Fruit fly (Drosophila melanogaster) whole organism, embryonic: Measurements from ENCODE around the gene Tgt.

Source experiments
- Bteb2 ChIP-seq: fragments of 200-800 bp; sonication (Bioruptor generic); optimal IDR thresholded peaks from 2 replicates; lab custom pipeline; 2016; ENCODE audit warnings: missing biosample characterization, missing genetic modification characterization
- C15 ChIP-seq: fragments of 200-800 bp; sonication (Bioruptor generic); IDR thresholded peaks from 3 replicates; pipeline ENCODE4 v1.3.6; 2022; ENCODE audit warnings: missing biosample characterization, missing genetic modification characterization
- CG10654 ChIP-seq: fragments of 200-800 bp; sonication (Bioruptor generic); optimal IDR thresholded peaks from 2 replicates; lab custom pipeline; 2016; ENCODE audit warnings: missing biosample characterization, missing genetic modification characterization
- CG11247 ChIP-seq: fragments of 200-800 bp; sonication (Bioruptor generic); IDR thresholded peaks from 2 replicates; pipeline ENCODE4 v1.3.6; 2022; ENCODE audit warnings: missing biosample characterization, missing genetic modification characterization
- CG15479 ChIP-seq: fragments of 200-800 bp; sonication (Bioruptor generic); optimal IDR thresholded peaks from 3 replicates; lab custom pipeline; 2019; ENCODE audit warnings: missing biosample characterization, mild to moderate bottlenecking, missing genetic modification characterization, moderate library complexity
- CG15601 ChIP-seq: fragments of 200-800 bp; sonication (Bioruptor generic); optimal IDR thresholded peaks from 3 replicates; lab custom pipeline; 2019; ENCODE audit warnings: missing biosample characterization, mild to moderate bottlenecking, missing genetic modification characterization, moderate library complexity
- CG16815 ChIP-seq: fragments of 200-800 bp; sonication (Bioruptor generic); optimal IDR thresholded peaks from 3 replicates; lab custom pipeline; 2017; ENCODE audit warnings: missing biosample characterization, mild to moderate bottlenecking, missing genetic modification characterization
- CG17328 ChIP-seq: fragments of 200-800 bp; sonication (Bioruptor generic); IDR thresholded peaks from 2 replicates; pipeline ENCODE4 v1.3.6; 2022; ENCODE audit warnings: missing biosample characterization, missing genetic modification characterization
- CG17385 ChIP-seq: fragments of 200-800 bp; sonication (Bioruptor generic); optimal IDR thresholded peaks from 3 replicates; lab custom pipeline; 2018; ENCODE audit warnings: missing biosample characterization, mild to moderate bottlenecking, missing genetic modification characterization
- CG2116 ChIP-seq: fragments of 200-800 bp; sonication (Bioruptor generic); optimal IDR thresholded peaks from 3 replicates; lab custom pipeline; 2018; ENCODE audit warnings: missing biosample characterization, mild to moderate bottlenecking, missing genetic modification characterization
- CG30020 ChIP-seq: fragments of 200-800 bp; optimal IDR thresholded peaks from 2 replicates; lab custom pipeline; 2019; ENCODE audit warnings: missing biosample characterization, mild to moderate bottlenecking, missing genetic modification characterization, moderate library complexity
- CG31441 ChIP-seq: fragments of 200-800 bp; sonication (Bioruptor generic); IDR thresholded peaks from 2 replicates; pipeline ENCODE4 v1.3.6; 2022; ENCODE audit warnings: missing biosample characterization, missing genetic modification characterization
- CG3281 ChIP-seq: fragments of 200-800 bp; sonication (Bioruptor generic); optimal IDR thresholded peaks from 3 replicates; lab custom pipeline; 2017; ENCODE audit warnings: missing biosample characterization, mild to moderate bottlenecking, missing genetic modification characterization
- CG3407 ChIP-seq: fragments of 200-800 bp; sonication (Bioruptor generic); optimal IDR thresholded peaks from 2 replicates; lab custom pipeline; 2018; ENCODE audit warnings: missing biosample characterization, mild to moderate bottlenecking, missing genetic modification characterization
- CG4424 ChIP-seq: fragments of 200-800 bp; sonication (Bioruptor generic); optimal IDR thresholded peaks from 3 replicates; lab custom pipeline; 2016; ENCODE audit warnings: missing biosample characterization, missing genetic modification characterization
- CG7928 ChIP-seq: fragments of 200-800 bp; sonication (Bioruptor generic); optimal IDR thresholded peaks from 2 replicates; lab custom pipeline; 2017; ENCODE audit warnings: missing biosample characterization, mild to moderate bottlenecking, missing genetic modification characterization
- CG8359 ChIP-seq: fragments of 200-800 bp; sonication (Bioruptor generic); optimal IDR thresholded peaks from 2 replicates; lab custom pipeline; 2017; ENCODE audit warnings: missing biosample characterization, mild to moderate bottlenecking, missing genetic modification characterization, borderline replicate concordance
- CG9797 ChIP-seq: fragments of 200-800 bp; sonication (Bioruptor generic); optimal IDR thresholded peaks from 3 replicates; lab custom pipeline; 2018; ENCODE audit warnings: missing biosample characterization, mild to moderate bottlenecking, missing genetic modification characterization
- CTCF ChIP-seq: fragments of 200-800 bp; sonication (Bioruptor generic); optimal IDR thresholded peaks from 2 replicates; lab custom pipeline; 2017; ENCODE audit warnings: missing biosample characterization, mild to moderate bottlenecking, missing genetic modification characterization, moderate library complexity
- CoRest ChIP-seq: fragments of 200-800 bp; sonication (Bioruptor generic); optimal IDR thresholded peaks from 3 replicates; lab custom pipeline; 2018; ENCODE audit warnings: missing biosample characterization, mild to moderate bottlenecking, missing genetic modification characterization, moderate library complexity
- Doc3 ChIP-seq: fragments of 200-800 bp; sonication (Bioruptor generic); IDR thresholded peaks from 3 replicates; pipeline ENCODE4 v1.3.6; 2022; ENCODE audit warnings: missing biosample characterization, missing genetic modification characterization; ENCODE audit not compliant: partially characterized antibody
- E2f1 ChIP-seq: fragments of 200-800 bp; sonication (Bioruptor generic); IDR thresholded peaks from 2 replicates; pipeline ENCODE4 v1.3.6; 2022; ENCODE audit warnings: missing biosample characterization, missing genetic modification characterization
- Ets65A ChIP-seq: fragments of 200-800 bp; sonication (Bioruptor generic); peaks from one replicate; lab custom pipeline; 2016; ENCODE audit warnings: missing biosample characterization, missing genetic modification characterization
- GATAe ChIP-seq: fragments of 200-800 bp; sonication (Bioruptor generic); conservative IDR thresholded peaks from 2 replicates; pipeline ENCODE4 v1.3.6; 2022; ENCODE audit warnings: missing biosample characterization, missing genetic modification characterization
- HmgZ ChIP-seq: fragments of 200-800 bp; sonication (Bioruptor generic); optimal IDR thresholded peaks from 2 replicates; lab custom pipeline; 2018; ENCODE audit warnings: missing biosample characterization, mild to moderate bottlenecking, missing genetic modification characterization
- MESR4 ChIP-seq: fragments of 200-800 bp; sonication (Bioruptor generic); optimal IDR thresholded peaks from 2 replicates; lab custom pipeline; 2018; ENCODE audit warnings: missing biosample characterization, mild to moderate bottlenecking, missing genetic modification characterization, moderate library complexity
- Meics ChIP-seq: fragments of 200-800 bp; sonication (Bioruptor generic); optimal IDR thresholded peaks from 2 replicates; lab custom pipeline; 2017; ENCODE audit warnings: missing biosample characterization, mild to moderate bottlenecking, missing genetic modification characterization
- NC2β ChIP-seq: fragments of 200-800 bp; sonication (Bioruptor generic); optimal IDR thresholded peaks from 2 replicates; lab custom pipeline; 2016; ENCODE audit warnings: missing biosample characterization, missing genetic modification characterization
- Oaz ChIP-seq: fragments of 200-800 bp; sonication (Bioruptor generic); IDR thresholded peaks from 2 replicates; pipeline ENCODE4 v1.3.6; 2022; ENCODE audit warnings: missing biosample characterization, missing genetic modification characterization
- Sox102F ChIP-seq: fragments of 200-800 bp; sonication (Bioruptor generic); optimal IDR thresholded peaks from 2 replicates; lab custom pipeline; 2018; ENCODE audit warnings: missing biosample characterization, mild to moderate bottlenecking, missing genetic modification characterization, moderate library complexity
- Spps ChIP-seq: fragments of 200-800 bp; sonication (Bioruptor generic); optimal IDR thresholded peaks from 2 replicates; lab custom pipeline; 2018; ENCODE audit warnings: missing biosample characterization, mild to moderate bottlenecking, missing genetic modification characterization
- abd-A ChIP-seq: fragments of 200-800 bp; sonication (Bioruptor generic); optimal IDR thresholded peaks from 3 replicates; lab custom pipeline; 2019; ENCODE audit warnings: missing biosample characterization, mild to moderate bottlenecking, missing genetic modification characterization, moderate library complexity
- bcd ChIP-seq: fragments of 200-800 bp; sonication (Bioruptor generic); optimal IDR thresholded peaks from 2 replicates; lab custom pipeline; 2017; ENCODE audit warnings: missing biosample characterization, mild to moderate bottlenecking, missing genetic modification characterization
- cwo ChIP-seq: fragments of 200-800 bp; sonication (Bioruptor generic); optimal IDR thresholded peaks from 3 replicates; lab custom pipeline; 2017; ENCODE audit warnings: missing biosample characterization, missing genetic modification characterization, mild to moderate bottlenecking, moderate library complexity, missing genetic modification reagents
- dm ChIP-seq: fragments of 200-800 bp; sonication (Bioruptor generic); optimal IDR thresholded peaks from 3 replicates; lab custom pipeline; 2016; ENCODE audit warnings: missing biosample characterization, missing genetic modification characterization
- dmrt11E ChIP-seq: fragments of 200-800 bp; sonication (Bioruptor generic); optimal IDR thresholded peaks from 3 replicates; lab custom pipeline; 2018; ENCODE audit warnings: missing biosample characterization, mild to moderate bottlenecking, missing genetic modification characterization, moderate library complexity
- dpn ChIP-seq, 2 experiments: fragments of 200-800 bp; sonication (Bioruptor generic); optimal IDR thresholded peaks; 3 replicates each; lab custom pipeline; 2016; ENCODE audit warnings: missing biosample characterization in 2 of 2, missing genetic modification characterization in 2 of 2
- eve ChIP-seq, 2 experiments: fragments of >200 bp; optimal IDR thresholded peaks; 2 replicates each; lab custom pipeline; 2017; ENCODE audit warnings: missing biosample characterization in 2 of 2, missing genetic modification characterization in 2 of 2
- fd3F ChIP-seq: fragments of 200-800 bp; sonication (Bioruptor generic); optimal IDR thresholded peaks from 2 replicates; lab custom pipeline; 2018; ENCODE audit warnings: missing biosample characterization, mild to moderate bottlenecking, missing genetic modification characterization, moderate library complexity
- gcm2 ChIP-seq: fragments of 200-800 bp; sonication (Bioruptor generic); optimal IDR thresholded peaks from 2 replicates; lab custom pipeline; 2016; ENCODE audit warnings: missing biosample characterization, missing genetic modification characterization
- hbn ChIP-seq: fragments of 200-800 bp; sonication (Bioruptor generic); IDR thresholded peaks from 2 replicates; pipeline ENCODE4 v1.3.6; 2022; ENCODE audit warnings: missing biosample characterization, missing genetic modification characterization; ENCODE audit not compliant: partially characterized antibody
- hkb ChIP-seq, 2 experiments: fragments of 200-800 bp in 1 of 2; fragments of >200 bp in 1 of 2; sonication (Bioruptor generic) in 1 of 2; IDR thresholded peaks in 1 of 2; optimal IDR thresholded peaks in 1 of 2; 2 replicates each; pipeline versions ENCODE4 v1.3.6 to Lab custom; 2017 to 2022; ENCODE audit warnings: missing biosample characterization in 1 of 2, missing genetic modification characterization in 1 of 2
- ind ChIP-seq: fragments of 200-800 bp; sonication (Bioruptor generic); optimal IDR thresholded peaks from 3 replicates; lab custom pipeline; 2016; ENCODE audit warnings: missing biosample characterization, missing genetic modification characterization
- jumu ChIP-seq: fragments of 200-800 bp; sonication (Bioruptor generic); optimal IDR thresholded peaks from 3 replicates; lab custom pipeline; 2016; ENCODE audit warnings: missing biosample characterization, missing genetic modification characterization
- lab ChIP-seq: fragments of 200-800 bp; sonication (Bioruptor generic); optimal IDR thresholded peaks from 3 replicates; lab custom pipeline; 2017; ENCODE audit warnings: missing biosample characterization, missing genetic modification characterization, mild to moderate bottlenecking, moderate library complexity, missing genetic modification reagents
- pnt ChIP-seq: fragments of 200-800 bp; sonication (Bioruptor generic); optimal IDR thresholded peaks from 3 replicates; lab custom pipeline; 2016; ENCODE audit warnings: missing biosample characterization, missing genetic modification characterization
- sens ChIP-seq: fragments of 200-800 bp; sonication (Bioruptor generic); peaks from one replicate; lab custom pipeline; 2016; ENCODE audit warnings: missing biosample characterization, missing genetic modification characterization
- sima ChIP-seq: fragments of 200-800 bp; sonication (Bioruptor generic); optimal IDR thresholded peaks from 2 replicates; lab custom pipeline; 2016; ENCODE audit warnings: missing biosample characterization, missing genetic modification characterization
- sob ChIP-seq: fragments of 200-800 bp; sonication (Bioruptor generic); IDR thresholded peaks from 2 replicates; pipeline ENCODE4 v1.3.6; 2022; ENCODE audit warnings: missing biosample characterization, missing genetic modification characterization
- trem ChIP-seq: fragments of 200-800 bp; optimal IDR thresholded peaks from 3 replicates; lab custom pipeline; 2019; ENCODE audit warnings: missing biosample characterization, mild to moderate bottlenecking, missing genetic modification characterization, moderate library complexity
- ttk ChIP-seq: fragments of 200-800 bp; sonication (Bioruptor generic); IDR thresholded peaks from 2 replicates; pipeline ENCODE4 v2.1.2; 2022; ENCODE audit warnings: missing biosample characterization, missing genetic modification characterization

The Tgt gene

DNA sequence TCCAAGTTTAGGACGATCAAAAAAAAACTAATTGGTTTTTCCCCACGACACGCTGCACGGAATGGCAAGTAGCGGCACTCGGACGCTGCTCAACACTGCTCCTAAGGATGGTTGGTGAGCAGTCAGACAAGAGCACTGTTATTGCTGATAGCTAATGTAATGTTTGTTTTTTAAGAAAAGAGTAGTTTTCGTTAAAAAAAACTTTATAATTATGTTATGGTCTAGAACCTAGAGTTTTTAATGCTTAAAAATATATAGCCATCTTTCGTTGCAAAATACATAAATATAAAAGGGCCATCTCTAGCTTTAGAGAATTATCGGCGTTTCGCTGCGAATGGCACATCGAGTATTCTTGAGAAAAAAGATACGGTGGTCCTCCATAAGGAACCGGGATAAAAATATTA lies 11.2 kb upstream of the Tgt start, which contains the start of the genes Charon and CG4887 (continued):
- peak; percentile 71 for TF ChIP-seq trem (tag; lab: Kevin White, UChicago)
- no peak for TF ChIP-seq CG3407
- TF ChIP-seq Oaz (GFP tag; lab: Robert Waterston, UW) = peak; percentile 57; the same call in 1 of the 2 replicates
- peak; percentile 89 for TF ChIP-seq sob (GFP tag; lab: Robert Waterston, UW)
- peak; percentile 80 for TF ChIP-seq pnt (GFP tag; lab: Kevin White, UChicago)
- TF ChIP-seq CG9797 (GFP tag; lab: Kevin White, UChicago) = peak; percentile 5
- peak; percentile 61 for TF ChIP-seq gcm2 (GFP tag; lab: Kevin White, UChicago)
- TF ChIP-seq abd-A (tag; lab: Kevin White, UChicago) = no peak
- TF ChIP-seq Meics (GFP tag; lab: Kevin White, UChicago) = peak; percentile 75
- peak; percentile 83 for TF ChIP-seq CG15601 (tag; lab: Kevin White, UChicago)
- peak; percentile 71 for TF ChIP-seq Bteb2 (GFP tag; lab: Kevin White, UChicago)
- peak; percentile 92 for TF ChIP-seq CoRest
- TF ChIP-seq CG11247 (GFP tag; lab: Robert Waterston, UW) = peak; percentile 79
- peak; percentile 87 for TF ChIP-seq dm
- TF ChIP-seq CG2116 (GFP tag; lab: Kevin White, UChicago) = peak; percentile 73
- TF ChIP-seq CG4424 (GFP tag; lab: Kevin White, UChicago) = peak; percentile 89
- TF ChIP-seq GATAe (GFP tag; lab: Robert Waterston, UW) = peak; percentile 35; the same call in 1 of the 2 replicates
- no peak for TF ChIP-seq CG30020 (tag; lab: Kevin White, UChicago)
- peak; percentile 74 for TF ChIP-seq ttk (GFP tag; lab: Robert Waterston, UW)
- TF ChIP-seq CG15479 (GFP tag; lab: Kevin White, UChicago) = no peak
- TF ChIP-seq NC2β = peak; percentile 79
- TF ChIP-seq E2f1 (GFP tag; lab: Robert Waterston, UW) = peak; percentile 77
- peak; percentile 88 for TF ChIP-seq ind (GFP tag; lab: Kevin White, UChicago)
- TF ChIP-seq CTCF (GFP tag; lab: Kevin White, UChicago) = no peak
- no peak for TF ChIP-seq sima (GFP tag; lab: Kevin White, UChicago)
- peak; percentile 53 for TF ChIP-seq Spps (tag; lab: Kevin White, UChicago)
- no peak for TF ChIP-seq hkb (optimal IDR thresholded peaks at IDR 0.05; lab: Kevin White, UChicago)
- TF ChIP-seq hkb (GFP tag; IDR thresholded peaks at IDR 0.05; lab: Robert Waterston, UW) = peak; percentile 76
- peak; percentile 58; the same call in 1 of the 2 replicates for TF ChIP-seq hbn (GFP tag; lab: Robert Waterston, UW)
- peak; percentile 89 for TF ChIP-seq jumu
- peak; percentile 58; the same call in 1 of the 3 replicates for TF ChIP-seq C15 (GFP tag; lab: Robert Waterston, UW)
- TF ChIP-seq eve (GFP tag; optimal IDR thresholded peaks at IDR 0.05; lab: Kevin White, UChicago) = no peak
- TF ChIP-seq lab (GFP tag; lab: Kevin White, UChicago) = no peak
- TF ChIP-seq Sox102F (GFP tag; lab: Kevin White, UChicago) = no peak
- no peak for TF ChIP-seq CG31441
- TF ChIP-seq Ets65A = peak; percentile 98
- peak; percentile 76 for TF ChIP-seq fd3F (GFP tag; lab: Kevin White, UChicago)
- peak; percentile 80 for TF ChIP-seq CG3281
- no peak for TF ChIP-seq CG8359 (GFP tag; lab: Kevin White, UChicago)
- TF ChIP-seq CG17328 = peak; percentile 70
- peak; percentile 85 for TF ChIP-seq CG10654 (GFP tag; lab: Kevin White, UChicago)
- peak; percentile 70 for TF ChIP-seq dmrt11E
- peak; percentile 61 for TF ChIP-seq CG16815 (GFP tag; lab: Kevin White, UChicago)
- peak; percentile 87 to 88 for TF ChIP-seq dpn (GFP tag; optimal IDR thresholded peaks at IDR 0.05; lab: Kevin White, UChicago)
- TF ChIP-seq Doc3 (GFP tag; lab: Robert Waterston, UW) = peak; percentile 65; the same call in 2 of the 3 replicates
- TF ChIP-seq sens = peak; percentile 97
- TF ChIP-seq bcd = peak; percentile 73
- no peak for TF ChIP-seq MESR4
- peak; percentile 53 for TF ChIP-seq CG7928 (GFP tag; lab: Kevin White, UChicago)
- peak; percentile 48 for TF ChIP-seq cwo (GFP tag; lab: Kevin White, UChicago)
- peak; percentile 89 for TF ChIP-seq HmgZ (tag; lab: Kevin White, UChicago)
- peak; percentile 80 for TF ChIP-seq CG17385 (GFP tag; lab: Kevin White, UChicago)
